Fruit fly (Drosophila melanogaster) whole organism, embryonic: Measurements from ENCODE around the gene Nulp1.

ENCODE experiments used
- Aef1 ChIP-seq: fragments of 200-800 bp; sonication (Bioruptor generic); IDR thresholded peaks from 3 replicates; pipeline ENCODE4 v1.3.6; 2022; ENCODE audit warnings: missing biosample characterization, missing genetic modification characterization
- CG10959 ChIP-seq: fragments of 200-800 bp; sonication (Bioruptor generic); IDR thresholded peaks from 2 replicates; pipeline ENCODE4 v1.3.6; 2022; ENCODE audit warnings: missing biosample characterization, missing genetic modification characterization
- CG12659 ChIP-seq: fragments of 200-800 bp; sonication (Bioruptor generic); optimal IDR thresholded peaks from 3 replicates; lab custom pipeline; 2017; ENCODE audit warnings: mild to moderate bottlenecking, missing biosample characterization, missing genetic modification reagents, missing genetic modification characterization
- CG15514 ChIP-seq: fragments of 200-800 bp; sonication (Bioruptor generic); optimal IDR thresholded peaks from 3 replicates; lab custom pipeline; 2017; ENCODE audit warnings: missing biosample characterization, missing genetic modification characterization, mild to moderate bottlenecking, moderate library complexity, missing genetic modification reagents
- CG17568 ChIP-seq: fragments of 200-800 bp; sonication (Bioruptor generic); optimal IDR thresholded peaks from 2 replicates; lab custom pipeline; 2018; ENCODE audit warnings: missing biosample characterization, mild to moderate bottlenecking, missing genetic modification characterization, moderate library complexity
- CG2116 ChIP-seq: fragments of 200-800 bp; sonication (Bioruptor generic); optimal IDR thresholded peaks from 3 replicates; lab custom pipeline; 2018; ENCODE audit warnings: missing biosample characterization, mild to moderate bottlenecking, missing genetic modification characterization
- CG30020 ChIP-seq: fragments of 200-800 bp; optimal IDR thresholded peaks from 2 replicates; lab custom pipeline; 2019; ENCODE audit warnings: missing biosample characterization, mild to moderate bottlenecking, missing genetic modification characterization, moderate library complexity
- CG31441 ChIP-seq: fragments of 200-800 bp; sonication (Bioruptor generic); IDR thresholded peaks from 2 replicates; pipeline ENCODE4 v1.3.6; 2022; ENCODE audit warnings: missing biosample characterization, missing genetic modification characterization
- CG3163 ChIP-seq: fragments of 200-800 bp; sonication (Bioruptor generic); optimal IDR thresholded peaks from 3 replicates; lab custom pipeline; 2016; ENCODE audit warnings: missing biosample characterization, missing genetic modification characterization
- CG33213 ChIP-seq: fragments of 200-800 bp; sonication (Bioruptor generic); optimal IDR thresholded peaks from 3 replicates; lab custom pipeline; 2016; ENCODE audit warnings: missing biosample characterization, missing genetic modification characterization
- CG4820 ChIP-seq: fragments of 200-800 bp; sonication (Bioruptor generic); optimal IDR thresholded peaks from 3 replicates; lab custom pipeline; 2016; ENCODE audit warnings: missing biosample characterization, missing genetic modification characterization
- CG6791 ChIP-seq: fragments of 200-800 bp; sonication (Bioruptor generic); IDR thresholded peaks from 3 replicates; pipeline ENCODE4 v1.3.6; 2022; ENCODE audit warnings: missing biosample characterization, missing genetic modification characterization; ENCODE audit not compliant: partially characterized antibody
- CG7271 ChIP-seq: fragments of 200-800 bp; sonication (Bioruptor generic); optimal IDR thresholded peaks from 2 replicates; lab custom pipeline; 2018; ENCODE audit warnings: missing biosample characterization, mild to moderate bottlenecking, missing genetic modification characterization, moderate library complexity
- CG7372 ChIP-seq: fragments of 200-800 bp; sonication (Bioruptor generic); IDR thresholded peaks from 2 replicates; pipeline ENCODE4 v1.3.6; 2022; ENCODE audit warnings: missing biosample characterization, missing genetic modification characterization
- CG8290 ChIP-seq, 3 experiments: fragments of 200-800 bp; sonication (Bioruptor generic); optimal IDR thresholded peaks; 2 replicates each; lab custom pipeline; 2016 to 2019; ENCODE audit warnings: missing biosample characterization in 3 of 3, missing genetic modification characterization in 3 of 3, mild to moderate bottlenecking in 2 of 3, moderate library complexity in 1 of 3
- CG8388 ChIP-seq: fragments of 200-800 bp; sonication (Bioruptor generic); optimal IDR thresholded peaks from 2 replicates; lab custom pipeline; 2019; ENCODE audit warnings: missing biosample characterization, mild to moderate bottlenecking, missing genetic modification characterization, moderate library complexity
- CG8478 ChIP-seq: fragments of >200 bp; optimal IDR thresholded peaks from 2 replicates; lab custom pipeline; 2018
- CkIIα-i1 ChIP-seq: fragments of 200-800 bp; sonication (Bioruptor generic); IDR thresholded peaks from 2 replicates; pipeline ENCODE4 v1.3.6; 2022; ENCODE audit warnings: missing biosample characterization, missing genetic modification characterization
- Doc3 ChIP-seq: fragments of 200-800 bp; sonication (Bioruptor generic); IDR thresholded peaks from 3 replicates; pipeline ENCODE4 v1.3.6; 2022; ENCODE audit warnings: missing biosample characterization, missing genetic modification characterization; ENCODE audit not compliant: partially characterized antibody
- Dp ChIP-seq: fragments of 200-800 bp; sonication (Bioruptor generic); optimal IDR thresholded peaks from 2 replicates; lab custom pipeline; 2018; ENCODE audit warnings: missing biosample characterization, mild to moderate bottlenecking, missing genetic modification characterization, moderate library complexity
- Dref ChIP-seq: fragments of 200-800 bp; sonication (Bioruptor generic); IDR thresholded peaks from 2 replicates; pipeline ENCODE4 v1.3.6; 2022; ENCODE audit warnings: missing biosample characterization, missing genetic modification characterization
- E2f2 ChIP-seq: fragments of 200-800 bp; sonication (Bioruptor generic); IDR thresholded peaks from 2 replicates; pipeline ENCODE4 v1.3.6; 2022; ENCODE audit warnings: missing biosample characterization, missing genetic modification characterization
- H15 ChIP-seq: fragments of 200-800 bp; sonication (Bioruptor generic); IDR thresholded peaks from 3 replicates; pipeline ENCODE4 v1.3.6; 2022; ENCODE audit warnings: missing biosample characterization, missing genetic modification characterization
- H2.0 ChIP-seq: fragments of 200-800 bp; sonication (Bioruptor generic); IDR thresholded peaks from 2 replicates; pipeline ENCODE4 v1.3.6; 2022; ENCODE audit warnings: missing biosample characterization, missing genetic modification characterization
- Hr39 ChIP-seq: fragments of >200 bp; optimal IDR thresholded peaks from 2 replicates; lab custom pipeline; 2017
- MBD-R2 ChIP-seq: fragments of 200-800 bp; sonication (Bioruptor generic); IDR thresholded peaks from 2 replicates; pipeline ENCODE4 v1.3.6; 2022; ENCODE audit warnings: missing biosample characterization, missing genetic modification characterization
- MTF-1 ChIP-seq: fragments of 200-800 bp; sonication (Bioruptor generic); optimal IDR thresholded peaks from 2 replicates; lab custom pipeline; 2018; ENCODE audit warnings: missing biosample characterization, mild to moderate bottlenecking, missing genetic modification characterization, borderline replicate concordance
- NK7.1 ChIP-seq: fragments of 200-800 bp; sonication (Bioruptor generic); optimal IDR thresholded peaks from 3 replicates; lab custom pipeline; 2016; ENCODE audit warnings: missing biosample characterization, missing genetic modification characterization
- Oli ChIP-seq: fragments of 200-800 bp; sonication (Bioruptor generic); optimal IDR thresholded peaks from 2 replicates; lab custom pipeline; 2018; ENCODE audit warnings: missing biosample characterization, mild to moderate bottlenecking, missing genetic modification characterization, moderate library complexity
- Opbp ChIP-seq: fragments of 200-800 bp; sonication (Bioruptor generic); IDR thresholded peaks from 3 replicates; pipeline ENCODE4 v1.3.6; 2022; ENCODE audit warnings: missing biosample characterization, missing genetic modification characterization; ENCODE audit not compliant: partially characterized antibody
- Sox102F ChIP-seq: fragments of 200-800 bp; sonication (Bioruptor generic); optimal IDR thresholded peaks from 2 replicates; lab custom pipeline; 2018; ENCODE audit warnings: missing biosample characterization, mild to moderate bottlenecking, missing genetic modification characterization, moderate library complexity
- amos ChIP-seq: fragments of 200-800 bp; sonication (Bioruptor generic); IDR thresholded peaks from 2 replicates; pipeline ENCODE4 v1.3.6; 2022; ENCODE audit warnings: missing biosample characterization, missing genetic modification characterization; ENCODE audit not compliant: partially characterized antibody
- az2 ChIP-seq: fragments of 200-800 bp; sonication (Bioruptor generic); optimal IDR thresholded peaks from 3 replicates; lab custom pipeline; 2016; ENCODE audit warnings: missing biosample characterization, missing genetic modification characterization
- crc ChIP-seq: fragments of 200-800 bp; sonication (Bioruptor generic); optimal IDR thresholded peaks from 2 replicates; lab custom pipeline; 2016; ENCODE audit warnings: missing biosample characterization, missing genetic modification characterization
- eyg ChIP-seq: fragments of 200-800 bp; sonication (Bioruptor generic); optimal IDR thresholded peaks from 3 replicates; lab custom pipeline; 2016; ENCODE audit warnings: missing biosample characterization, missing genetic modification characterization
- gem ChIP-seq: fragments of 200-800 bp; sonication (Bioruptor generic); optimal IDR thresholded peaks from 2 replicates; lab custom pipeline; 2019; ENCODE audit warnings: missing biosample characterization, mild to moderate bottlenecking, missing genetic modification characterization, moderate library complexity
- h ChIP-seq: fragments of >200 bp; optimal IDR thresholded peaks from 2 replicates; lab custom pipeline; 2017
- hkb ChIP-seq, 2 experiments: fragments of 200-800 bp in 1 of 2; fragments of >200 bp in 1 of 2; sonication (Bioruptor generic) in 1 of 2; IDR thresholded peaks in 1 of 2; optimal IDR thresholded peaks in 1 of 2; 2 replicates each; pipeline versions ENCODE4 v1.3.6 to Lab custom; 2017 to 2022; ENCODE audit warnings: missing biosample characterization in 1 of 2, missing genetic modification characterization in 1 of 2
- nau ChIP-seq: fragments of 200-800 bp; sonication (Bioruptor generic); optimal IDR thresholded peaks from 3 replicates; lab custom pipeline; 2017; ENCODE audit warnings: missing biosample characterization, mild to moderate bottlenecking, missing genetic modification characterization, missing genetic modification reagents
- pan ChIP-seq, 4 experiments: fragments of >200 bp in 3 of 4; fragments of 200-800 bp in 1 of 4; sonication (Bioruptor generic) in 1 of 4; optimal IDR thresholded peaks in 3 of 4; IDR thresholded peaks in 1 of 4; 2 replicates each; pipeline versions ENCODE4 v1.3.6 to Lab custom; 2017 to 2022; ENCODE audit warnings: missing biosample characterization in 2 of 4, missing genetic modification characterization in 2 of 4, mixed read lengths in 1 of 4
- pzg ChIP-seq: fragments of 200-800 bp; sonication (Bioruptor generic); optimal IDR thresholded peaks from 3 replicates; lab custom pipeline; 2018; ENCODE audit warnings: missing biosample characterization, mild to moderate bottlenecking, missing genetic modification characterization, moderate library complexity
- schlank ChIP-seq: fragments of 200-800 bp; sonication (Bioruptor generic); optimal IDR thresholded peaks from 2 replicates; lab custom pipeline; 2018; ENCODE audit warnings: missing biosample characterization, mild to moderate bottlenecking, missing genetic modification characterization
- sens ChIP-seq: fragments of 200-800 bp; sonication (Bioruptor generic); peaks from one replicate; lab custom pipeline; 2016; ENCODE audit warnings: missing biosample characterization, missing genetic modification characterization
- slbo ChIP-seq: fragments of 200-800 bp; sonication (Bioruptor generic); IDR thresholded peaks from 2 replicates; pipeline ENCODE4 v1.3.6; 2022; ENCODE audit warnings: missing biosample characterization, missing genetic modification characterization
- slp2 ChIP-seq: fragments of 200-800 bp; sonication (Bioruptor generic); optimal IDR thresholded peaks from 2 replicates; lab custom pipeline; 2016; ENCODE audit warnings: missing biosample characterization, missing genetic modification characterization
- stwl ChIP-seq: fragments of 200-800 bp; sonication (Bioruptor generic); optimal IDR thresholded peaks from 3 replicates; lab custom pipeline; 2018; ENCODE audit warnings: missing biosample characterization, mild to moderate bottlenecking, missing genetic modification characterization, moderate library complexity
- tx ChIP-seq: fragments of 200-800 bp; sonication (Bioruptor generic); optimal IDR thresholded peaks from 2 replicates; lab custom pipeline; 2016; ENCODE audit warnings: missing biosample characterization, missing genetic modification characterization
- zf30C ChIP-seq: fragments of 200-800 bp; sonication (Bioruptor generic); optimal IDR thresholded peaks from 3 replicates; lab custom pipeline; 2018; ENCODE audit warnings: missing biosample characterization, mild to moderate bottlenecking, missing genetic modification characterization

The Nulp1 gene

dm6 chr3L:8124481-8125359, 14.6 kb downstream of the Nulp1 start, which contains the start of the genes CG7550 and mRpL36 (continued):
- TF ChIP-seq eyg (GFP tag; lab: Kevin White, UChicago) (no peak), sens (GFP tag; lab: Kevin White, UChicago) (peak; percentile 28), schlank (tag; lab: Kevin White, UChicago) (no peak), hkb (optimal IDR thresholded peaks at IDR 0.05; lab: Kevin White, UChicago) (no peak), hkb (GFP tag; IDR thresholded peaks at IDR 0.05; lab: Robert Waterston, UW) (no peak), MTF-1 (GFP tag; lab: Kevin White, UChicago) (no peak), CG8388 (GFP tag; lab: Kevin White, UChicago) (no peak), Doc3 (no peak), CG12659 (GFP tag; lab: Kevin White, UChicago) (peak; percentile 24), CG10959 (GFP tag; lab: Robert Waterston, UW) (no peak), gem (tag; lab: Kevin White, UChicago) (no peak), CG15514 (GFP tag; lab: Kevin White, UChicago) (peak; percentile 26), CG33213 (no peak), CG8290 (GFP tag; optimal IDR thresholded peaks at IDR 0.05; lab: Kevin White, UChicago) (no peak), CG8290 (tag; optimal IDR thresholded peaks at IDR 0.05; lab: Kevin White, UChicago) (no peak), az2 (GFP tag; lab: Kevin White, UChicago) (no peak), zf30C (GFP tag; lab: Kevin White, UChicago) (no peak), CG30020 (tag; lab: Kevin White, UChicago) (no peak), CG31441 (GFP tag; lab: Robert Waterston, UW) (no peak), MBD-R2 (GFP tag; lab: Robert Waterston, UW) (peak; percentile 48; the same call in 1 of the 2 replicates), h (no peak), Oli (tag; lab: Kevin White, UChicago) (no peak), Aef1 (GFP tag; lab: Robert Waterston, UW) (no peak), Hr39 (lab: Kevin White, UChicago) (no peak), Dref (GFP tag; lab: Robert Waterston, UW) (peak; percentile 68), CG2116 (GFP tag; lab: Kevin White, UChicago) (peak; percentile 21), nau (GFP tag; lab: Kevin White, UChicago) (no peak), slp2 (peak; percentile 1), CkIIα-i1 (GFP tag; lab: Robert Waterston, UW) (no peak), crc (GFP tag; lab: Kevin White, UChicago) (no peak), Opbp (GFP tag; lab: Robert Waterston, UW) (no peak), CG3163 (GFP tag; lab: Kevin White, UChicago) (no peak), stwl (tag; lab: Kevin White, UChicago) (peak; percentile 20), NK7.1 (GFP tag; lab: Kevin White, UChicago) (no peak), H2.0 (GFP tag; lab: Robert Waterston, UW) (no peak), E2f2 (GFP tag; lab: Robert Waterston, UW) (peak; percentile 55; the same call in 1 of the 2 replicates), H15 (GFP tag; lab: Robert Waterston, UW) (no peak), CG6791 (GFP tag; lab: Robert Waterston, UW) (no peak), CG7271 (tag; lab: Kevin White, UChicago) (no peak), pzg (GFP tag; lab: Kevin White, UChicago) (peak; percentile 10), CG4820 (GFP tag; lab: Kevin White, UChicago) (no peak), amos (0 out of 2 replicates have a peak, but pooled peaks have one; percentile 6), CG8478 (lab: Kevin White, UChicago) (no peak), tx (GFP tag; lab: Kevin White, UChicago) (no peak), Dp (GFP tag; lab: Kevin White, UChicago) (peak; percentile 47), CG17568 (GFP tag; lab: Kevin White, UChicago) (no peak), Sox102F (GFP tag; lab: Kevin White, UChicago) (no peak), slbo (GFP tag; lab: Robert Waterston, UW) (0 out of 2 replicates have a peak, but pooled peaks have one; percentile 41), CG7372 (GFP tag; lab: Robert Waterston, UW) (no peak), pan (optimal IDR thresholded peaks at IDR 0.05; lab: Kevin White, UChicago) (no peak), pan (GFP tag; optimal IDR thresholded peaks at IDR 0.05 in 1 of 2, IDR thresholded peaks at IDR 0.05 in 1 of 2) (no peak)
